Worm (Caenorhabditis elegans) whole organism, early embryonic: ENCODE measurements around the gene phdh-1.

Experiments
- B0310.2 ChIP-seq: sonication (generic microtip); optimal IDR thresholded peaks from 2 replicates; lab custom pipeline; 2016; ENCODE audit warnings: mild to moderate bottlenecking, missing genetic modification characterization, missing compliant biosample characterization
- F13C5.2 ChIP-seq: sonication (generic microtip); optimal IDR thresholded peaks from 2 replicates; lab custom pipeline; 2017; ENCODE audit warnings: mild to moderate bottlenecking, missing genetic modification characterization, inconsistent platforms, missing compliant biosample characterization
- aly-1 ChIP-seq: sonication (generic microtip); optimal IDR thresholded peaks from 2 replicates; lab custom pipeline; 2016; ENCODE audit warnings: missing genetic modification characterization, missing compliant biosample characterization
- ama-1 ChIP-seq: fragments of 150-350 bp; optimal IDR thresholded peaks from 2 replicates; lab custom pipeline; 2014
- ceh-13 ChIP-seq: fragments of 200-800 bp; sonication (Bioruptor generic); optimal IDR thresholded peaks from 2 replicates; lab custom pipeline; 2018; ENCODE audit warnings: mild to moderate bottlenecking, missing genetic modification characterization, missing compliant biosample characterization
- ceh-36 ChIP-seq: sonication (generic microtip); optimal IDR thresholded peaks from 2 replicates; lab custom pipeline; 2016; ENCODE audit warnings: missing genetic modification characterization, inconsistent platforms, missing compliant biosample characterization
- ets-7 ChIP-seq: sonication (generic microtip); optimal IDR thresholded peaks from 2 replicates; lab custom pipeline; 2016; ENCODE audit warnings: missing genotype, missing genetic modification characterization, missing compliant biosample characterization
- flt-1 ChIP-seq: fragments of 200-800 bp; sonication (Bioruptor generic); IDR thresholded peaks from 2 replicates; pipeline ENCODE4 v1.3.6; 2022; ENCODE audit warnings: missing genetic modification characterization, missing compliant biosample characterization
- hmbx-1 ChIP-seq: sonication (generic microtip); optimal IDR thresholded peaks from 2 replicates; lab custom pipeline; 2016; ENCODE audit warnings: mild to moderate bottlenecking, missing genetic modification characterization, missing compliant biosample characterization
- hmg-4 ChIP-seq: fragments of 200-800 bp; sonication (Bioruptor generic); optimal IDR thresholded peaks from 2 replicates; lab custom pipeline; 2018; ENCODE audit warnings: mild to moderate bottlenecking, missing genetic modification characterization, missing compliant biosample characterization
- hnd-1 ChIP-seq: sonication (generic microtip); optimal IDR thresholded peaks from 2 replicates; lab custom pipeline; 2016; ENCODE audit warnings: missing genetic modification characterization, missing compliant biosample characterization
- pes-1 ChIP-seq: fragments of 200-800 bp; sonication (Bioruptor generic); IDR thresholded peaks from 2 replicates; pipeline ENCODE4 v1.3.6; 2022; ENCODE audit warnings: missing genetic modification reagents, missing genetic modification characterization, missing compliant biosample characterization
- scrt-1 ChIP-seq: fragments of 200-800 bp; sonication (Bioruptor generic); IDR thresholded peaks from 2 replicates; pipeline ENCODE4 v1.3.6; 2022; ENCODE audit warnings: missing genetic modification characterization, missing compliant biosample characterization
- sea-1 ChIP-seq: fragments of 200-800 bp; sonication (Bioruptor generic); conservative IDR thresholded peaks from 2 replicates; pipeline ENCODE4 v1.3.6; 2022; ENCODE audit warnings: missing genetic modification characterization, missing compliant biosample characterization
- tbx-11 ChIP-seq: fragments of 200-800 bp; sonication (Bioruptor generic); IDR thresholded peaks from 2 replicates; pipeline ENCODE4 v1.3.6; 2022; ENCODE audit warnings: missing genetic modification characterization, missing compliant biosample characterization
- tbx-37 ChIP-seq: fragments of 200-800 bp; sonication (Bioruptor generic); conservative IDR thresholded peaks from 2 replicates; pipeline ENCODE4 v1.3.6; 2022; ENCODE audit warnings: missing genetic modification reagents, missing genetic modification characterization, missing compliant biosample characterization
- tra-4 ChIP-seq: sonication (generic microtip); optimal IDR thresholded peaks from 2 replicates; lab custom pipeline; 2017; ENCODE audit warnings: missing genetic modification characterization, missing compliant biosample characterization

phdh-1 gene

DNA sequence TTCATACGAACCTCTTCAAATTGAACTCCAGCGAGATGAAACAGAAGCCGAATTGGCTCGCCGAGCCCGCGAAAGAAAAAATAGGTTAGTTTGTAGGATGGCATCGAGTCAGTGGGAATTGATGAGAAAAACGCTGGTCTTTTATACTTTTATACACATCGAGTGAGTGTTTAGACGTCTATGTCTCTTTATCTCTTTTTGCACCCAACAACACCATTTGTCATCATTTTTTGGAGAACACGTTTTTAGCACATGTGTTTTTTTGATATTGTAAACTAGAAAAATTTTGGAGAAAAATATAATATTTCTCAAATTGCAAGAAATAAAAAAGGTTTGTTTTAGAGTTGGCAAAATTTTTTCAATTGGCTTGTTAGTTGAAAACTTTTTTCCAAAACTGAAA is 13.9 kb downstream of the phdh-1 start, which contains the start of gene gst-16:
TSS of gene gst-16 (minus strand) at position 111 of the 400 bp plus-strand sequence.
- TF ChIP-seq tra-4 (no peak), pes-1 (GFP tag; lab: Robert Waterston, UW) (no peak), ama-1 (no peak), hnd-1 (tag; lab: Kevin White, UChicago) (no peak), hmbx-1 (tag; lab: Kevin White, UChicago) (no peak), tbx-37 (GFP tag; lab: Robert Waterston, UW) (no peak), tbx-11 (GFP tag; lab: Robert Waterston, UW) (no peak), ceh-13 (GFP tag; lab: Kevin White, UChicago) (no peak), ets-7 (tag; lab: Kevin White, UChicago) (no peak), aly-1 (tag; lab: Kevin White, UChicago) (no peak), F13C5.2 (tag; lab: Kevin White, UChicago) (no peak), B0310.2 (tag; lab: Kevin White, UChicago) (no peak), ceh-36 (tag; lab: Kevin White, UChicago) (no peak), scrt-1 (no peak)

DNA sequence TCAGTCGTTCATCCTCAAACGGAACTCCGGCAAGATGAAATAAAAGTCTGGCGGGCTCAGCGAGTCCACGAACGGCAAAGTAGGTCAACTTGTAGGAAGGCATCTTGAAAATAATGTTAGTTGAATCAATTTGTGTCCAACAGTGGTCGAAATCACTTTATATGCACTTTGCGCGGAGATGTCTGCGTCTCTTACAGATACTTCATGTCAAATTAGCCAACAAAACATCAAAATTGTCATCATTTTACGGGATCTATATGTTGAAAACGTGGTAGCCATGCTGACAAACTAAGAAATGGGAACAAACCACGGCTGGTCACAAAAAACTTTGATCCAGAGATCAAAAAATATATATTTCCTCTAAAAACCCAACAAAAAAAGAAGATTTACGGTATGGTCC is 20.5 kb downstream of the phdh-1 start, which contains the start of gene gst-12:
TSS of gene gst-12 (minus strand) at position 254 of the 400 bp plus-strand sequence.
- TF ChIP-seq B0310.2 (tag; lab: Kevin White, UChicago) (no peak), ama-1 (no peak), ceh-36 (tag; lab: Kevin White, UChicago) (no peak), hmg-4 (no peak), aly-1 (tag; lab: Kevin White, UChicago) (no peak)

DNA sequence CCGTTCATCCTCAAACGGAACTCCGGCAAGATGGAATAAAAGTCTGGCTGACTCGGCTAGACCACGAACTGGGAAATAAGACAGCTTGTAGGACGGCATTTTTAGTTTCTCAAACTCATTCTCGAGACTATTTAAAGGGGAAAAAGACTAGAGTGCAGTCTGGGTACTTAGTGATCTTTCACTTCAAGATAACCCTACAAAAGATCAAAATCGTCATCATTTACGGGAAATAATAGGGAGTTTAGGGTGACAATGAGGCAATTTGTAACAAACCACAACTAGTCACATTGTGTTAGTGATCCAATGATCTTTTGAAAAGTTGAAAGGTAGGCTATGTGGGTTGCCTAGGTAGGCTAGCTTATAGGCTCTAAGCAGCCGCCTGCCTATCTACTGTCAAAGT is 22.3 kb downstream of the phdh-1 start, which contains the start of gene gst-14:
TSS of gene gst-14 (minus strand) at position 101 of the 400 bp plus-strand sequence.
- no peak for TF ChIP-seq hmbx-1 (tag; lab: Kevin White, UChicago)
- no peak for TF ChIP-seq pes-1 (GFP tag; lab: Robert Waterston, UW)
- no peak for TF ChIP-seq flt-1 (GFP tag; lab: Robert Waterston, UW)
- TF ChIP-seq ama-1: no peak
- no peak for TF ChIP-seq hnd-1 (tag; lab: Kevin White, UChicago)
- no peak for TF ChIP-seq sea-1 (GFP tag; lab: Robert Waterston, UW)
- TF ChIP-seq aly-1 (tag; lab: Kevin White, UChicago): no peak
- no peak for TF ChIP-seq hmg-4
- no peak for TF ChIP-seq tbx-37 (GFP tag; lab: Robert Waterston, UW)
- TF ChIP-seq B0310.2 (tag; lab: Kevin White, UChicago): no peak
- TF ChIP-seq scrt-1: no peak
- no peak for TF ChIP-seq tra-4
- no peak for TF ChIP-seq ceh-13 (GFP tag; lab: Kevin White, UChicago)
- TF ChIP-seq ceh-36 (tag; lab: Kevin White, UChicago): no peak
- TF ChIP-seq F13C5.2 (tag; lab: Kevin White, UChicago): no peak
- TF ChIP-seq ets-7 (tag; lab: Kevin White, UChicago): no peak
- TF ChIP-seq tbx-11 (GFP tag; lab: Robert Waterston, UW): no peak

DNA sequence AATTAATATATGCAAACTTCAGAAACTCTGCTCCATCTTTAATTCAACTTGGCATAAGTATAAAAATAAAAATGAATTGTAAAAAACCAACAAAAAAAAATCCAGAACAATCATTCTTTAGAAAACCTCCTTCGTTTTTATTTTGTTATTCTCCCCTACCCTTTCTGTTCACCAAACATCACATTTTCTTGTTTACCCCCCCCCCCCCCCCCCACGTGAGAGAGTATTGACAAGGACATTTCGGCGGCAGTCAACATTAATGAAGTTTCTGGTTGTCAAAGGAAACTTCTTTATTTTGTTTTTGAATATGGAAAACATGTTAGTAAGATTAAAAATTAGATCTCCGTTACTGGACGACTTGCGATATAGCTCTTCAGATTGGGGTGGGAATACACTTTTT is 23.8 kb downstream of the phdh-1 start:
- TF ChIP-seq pes-1 (GFP tag; lab: Robert Waterston, UW): no peak

DNA sequence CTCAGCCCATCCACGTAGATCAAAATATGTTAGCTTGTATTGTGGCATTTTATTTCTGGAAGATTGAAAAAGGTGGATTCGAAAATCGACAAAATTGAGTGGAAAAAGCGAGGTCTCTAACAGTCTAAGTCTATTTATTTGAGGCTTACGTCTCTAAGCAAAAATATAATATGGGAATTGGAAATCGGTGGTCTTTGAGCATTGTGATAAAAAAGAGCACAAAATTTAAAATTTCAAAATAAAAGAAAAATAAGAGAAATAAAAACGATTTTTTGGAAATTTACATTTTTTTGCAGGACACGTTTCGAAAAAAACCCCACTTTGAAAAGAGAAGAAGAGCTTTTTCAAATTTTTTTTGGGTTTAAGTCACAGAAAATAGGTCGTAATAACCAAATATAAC is 25.2 kb downstream of the phdh-1 start, which contains the start of gene gst-15:
TSS of gene gst-15 (minus strand) at position 101 of the 400 bp plus-strand sequence.
- TF ChIP-seq sea-1 (GFP tag; lab: Robert Waterston, UW) (no peak), scrt-1 (no peak), tbx-11 (GFP tag; lab: Robert Waterston, UW) (no peak), ceh-36 (tag; lab: Kevin White, UChicago) (no peak)

DNA sequence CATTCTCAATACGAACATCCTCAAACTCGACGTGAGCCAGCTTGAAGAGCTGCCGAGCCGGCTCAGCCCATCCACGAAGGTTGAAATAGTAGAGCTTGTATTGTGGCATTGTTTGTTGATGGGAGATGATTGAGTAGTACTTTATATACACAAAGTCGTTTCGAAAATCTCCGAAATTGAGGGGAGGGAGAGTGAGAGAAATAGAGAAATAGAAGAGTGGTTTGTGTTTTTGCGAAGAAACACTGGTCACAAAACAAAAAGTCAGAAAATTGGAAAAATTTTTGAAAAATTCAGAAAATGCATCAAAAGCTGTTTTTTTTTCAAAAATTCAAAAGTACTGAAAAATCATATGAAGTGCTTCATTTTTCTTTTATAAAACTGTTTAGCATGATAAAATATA is 27.1 kb downstream of the phdh-1 start, which contains the start of gene gst-24:
TSS of gene gst-24 (minus strand) at position 181 of the 400 bp plus-strand sequence.
- no peak for TF ChIP-seq B0310.2 (tag; lab: Kevin White, UChicago)
- no peak for TF ChIP-seq tra-4

DNA sequence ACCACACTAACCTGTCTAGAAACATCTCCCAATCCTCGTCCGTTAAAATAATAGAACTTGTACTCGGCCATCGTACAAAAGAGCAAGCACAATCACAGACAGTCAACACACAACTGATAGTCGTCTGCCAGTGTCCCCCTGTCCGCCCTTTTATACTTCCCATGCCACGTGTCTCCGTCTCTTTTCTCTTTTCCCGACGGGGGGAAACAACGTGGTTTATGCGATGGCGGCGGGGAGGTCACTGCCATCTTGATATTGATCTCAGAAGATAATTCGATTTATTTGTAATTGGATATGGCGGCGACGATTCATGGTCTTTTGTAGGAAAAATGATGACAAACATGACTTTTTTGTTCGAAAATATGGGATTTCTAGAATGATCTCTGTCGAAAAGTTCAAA is 28.6 kb downstream of the phdh-1 start, which contains the start of gene gst-20:
TSS of gene gst-20 (minus strand) at position 170 of the 400 bp plus-strand sequence.
- TF ChIP-seq sea-1 (GFP tag; lab: Robert Waterston, UW) (no peak), tbx-11 (GFP tag; lab: Robert Waterston, UW) (no peak), tbx-37 (GFP tag; lab: Robert Waterston, UW) (no peak), ceh-13 (GFP tag; lab: Kevin White, UChicago) (no peak), scrt-1 (no peak), tra-4 (no peak), hmbx-1 (tag; lab: Kevin White, UChicago) (no peak), flt-1 (GFP tag; lab: Robert Waterston, UW) (no peak), F13C5.2 (tag; lab: Kevin White, UChicago) (no peak), hnd-1 (tag; lab: Kevin White, UChicago) (no peak), hmg-4 (no peak), pes-1 (GFP tag; lab: Robert Waterston, UW) (no peak), ama-1 (no peak), ets-7 (tag; lab: Kevin White, UChicago) (no peak)

DNA sequence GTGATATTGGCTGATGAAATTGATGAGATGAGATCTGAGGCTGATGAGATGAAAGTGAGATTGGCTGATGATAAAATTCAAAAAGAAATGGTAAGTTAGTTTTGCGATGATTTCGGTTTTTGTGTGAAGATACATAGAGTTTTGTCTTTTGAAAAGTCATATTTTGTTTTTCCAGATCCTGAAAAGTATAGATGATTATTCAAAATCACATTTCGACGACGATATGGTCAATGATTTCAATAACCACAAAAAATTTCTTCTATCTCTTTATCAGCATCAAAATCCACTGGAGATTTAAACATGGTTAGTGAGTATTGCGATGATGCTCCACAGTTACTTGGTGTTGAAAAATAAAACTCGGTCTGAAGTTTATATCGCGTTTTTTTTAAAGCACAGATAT is 37.4 kb downstream of the phdh-1 start, which contains the start of gene csp-1:
TSS of gene csp-1 (plus strand) at position 301 of the 400 bp plus-strand sequence.
- TF ChIP-seq sea-1 (GFP tag; lab: Robert Waterston, UW): no peak
- no peak for TF ChIP-seq aly-1 (tag; lab: Kevin White, UChicago)
- TF ChIP-seq scrt-1: no peak
